Worm (Caenorhabditis elegans): ENCODE results near the gene eak-7.

The eak-7 gene

ce11 chrIV:12527217-12527616 lies 38.6 kb downstream of the eak-7 start, which contains the start of gene F53B2.8 (continued):
- TF ChIP-seq ztf-4 (tag; optimal IDR thresholded peaks at IDR 0.05) (no peak), nhr-10 (tag; optimal IDR thresholded peaks at IDR 0.05) (peak; percentile 9), elt-3 (tag; optimal IDR thresholded peaks at IDR 0.05) (no peak), Y55F3AM.14 (GFP tag; optimal IDR thresholded peaks at IDR 0.05) (no peak), R02D3.7 (tag; optimal IDR thresholded peaks at IDR 0.05) (no peak), nhr-11 (tag; optimal IDR thresholded peaks at IDR 0.05) (no peak), aly-2 (tag; optimal IDR thresholded peaks at IDR 0.05) (no peak), nhr-129 (tag; optimal IDR thresholded peaks at IDR 0.05) (peak; percentile 90), unc-55 (GFP tag; optimal IDR thresholded peaks at IDR 0.05) (no peak), alr-1 (tag; optimal IDR thresholded peaks at IDR 0.05) (no peak), nhr-77 (tag; optimal IDR thresholded peaks at IDR 0.05) (no peak), gmeb-1 (tag; optimal IDR thresholded peaks at IDR 0.05) (peak; percentile 71), nhr-237 (tag; optimal IDR thresholded peaks at IDR 0.05) (no peak), lin-11 (tag; optimal IDR thresholded peaks at IDR 0.05) (no peak), elt-1 (tag; optimal IDR thresholded peaks at IDR 0.05) (no peak)

ce11 chrIV:12525409-12525808 lies 40.4 kb downstream of the eak-7 start, which contains the start of gene eak-4:
eak-4 (minus strand) TSS chrIV:12525509.
- TF ChIP-seq ztf-11 (tag; optimal IDR thresholded peaks at IDR 0.05) (no peak), unc-55 (GFP tag; optimal IDR thresholded peaks at IDR 0.05) (no peak), lin-13 (GFP tag; optimal IDR thresholded peaks at IDR 0.05) (no peak), zag-1 (tag; optimal IDR thresholded peaks at IDR 0.05) (no peak), unc-39 (tag; optimal IDR thresholded peaks at IDR 0.05) (no peak), aly-2 (tag; optimal IDR thresholded peaks at IDR 0.05) (no peak)

ce11 chrIV:12522521-12522920 lies 43.3 kb downstream of the eak-7 start, which contains the start of gene sru-13:
sru-13 (minus strand) TSS chrIV:12522621.
- TF ChIP-seq nhr-77 (tag; optimal IDR thresholded peaks at IDR 0.05) (no peak), ceh-82 (tag; optimal IDR thresholded peaks at IDR 0.05) (no peak), ztf-4 (tag; optimal IDR thresholded peaks at IDR 0.05) (no peak), nhr-23 (tag; optimal IDR thresholded peaks at IDR 0.05) (no peak), elt-3 (tag; optimal IDR thresholded peaks at IDR 0.05) (no peak), dmd-4 (tag; optimal IDR thresholded peaks at IDR 0.05) (no peak), lin-39 (tag; optimal IDR thresholded peaks at IDR 0.05) (no peak), sem-4 (tag; optimal IDR thresholded peaks at IDR 0.05) (no peak), mbf-1 (tag; optimal IDR thresholded peaks at IDR 0.05) (no peak), C34F6.9 (tag; optimal IDR thresholded peaks at IDR 0.05) (no peak), Y55F3AM.14 (GFP tag; optimal IDR thresholded peaks at IDR 0.05) (no peak), sma-3 (GFP tag; optimal IDR thresholded peaks at IDR 0.05) (no peak), unc-62 (GFP tag; optimal IDR thresholded peaks at IDR 0.05) (no peak)

ce11 chrIV:12520150-12520549 lies 45.6 kb downstream of the eak-7 start, which contains the start of gene tsp-4:
tsp-4 (minus strand) TSS chrIV:12520250.
- TF ChIP-seq dmd-4 (tag; optimal IDR thresholded peaks at IDR 0.05): no peak
